Worm (Caenorhabditis elegans) whole organism, mixed stage, embryonic: ENCODE data around the gene ctsa-4.1.

Experiments used
- bed-3 ChIP-seq: fragments of 200-800 bp; sonication (Bioruptor generic); optimal IDR thresholded peaks from 3 replicates; lab custom pipeline; 2018; ENCODE audit warnings: mild to moderate bottlenecking, missing genetic modification characterization, moderate library complexity, missing compliant biosample characterization
- lsy-2 ChIP-seq: fragments of 150-350 bp; optimal IDR thresholded peaks from 2 replicates; lab custom pipeline; 2014; ENCODE audit warnings: missing biosample characterization, missing genetic modification characterization
- nhr-237 ChIP-seq: fragments of 150-350 bp; optimal IDR thresholded peaks from 2 replicates; lab custom pipeline; 2014; ENCODE audit warnings: missing biosample characterization, missing genetic modification characterization
- snpc-4 ChIP-seq: fragments of 150-350 bp; optimal IDR thresholded peaks from 2 replicates; lab custom pipeline; 2014; ENCODE audit warnings: missing biosample characterization, missing genetic modification characterization
- unc-39 ChIP-seq: fragments of 150-350 bp; optimal IDR thresholded peaks from 2 replicates; lab custom pipeline; 2014; ENCODE audit warnings: missing biosample characterization, missing genetic modification characterization
- ztf-11 ChIP-seq: fragments of 150-350 bp; optimal IDR thresholded peaks from 2 replicates; lab custom pipeline; 2014; ENCODE audit warnings: missing biosample characterization, missing genetic modification characterization

ce11 chrII:6401649-6402048 lies 34.9 kb downstream of the ctsa-4.1 start, which contains the start of gene btb-2:
- TF ChIP-seq lsy-2 (tag; lab: Kevin White, UChicago) (no peak), unc-39 (no peak), snpc-4 (tag; lab: Kevin White, UChicago) (no peak), ztf-11 (tag; lab: Kevin White, UChicago) (no peak), bed-3 (GFP tag; lab: Kevin White, UChicago) (no peak), nhr-237 (tag; lab: Kevin White, UChicago) (no peak)
